Fruit fly (Drosophila melanogaster) ovary, adult (tissue): Measurements from ENCODE around the gene Nmdmc.

ENCODE experiments used
- CG17801 ChIP-seq: fragments of 200-800 bp; optimal IDR thresholded peaks from 2 replicates; lab custom pipeline; 2019; ENCODE audit warnings: missing biosample characterization, mild to moderate bottlenecking, missing genetic modification characterization, moderate library complexity; ENCODE audit not compliant: partially characterized antibody

Nmdmc gene

DNA sequence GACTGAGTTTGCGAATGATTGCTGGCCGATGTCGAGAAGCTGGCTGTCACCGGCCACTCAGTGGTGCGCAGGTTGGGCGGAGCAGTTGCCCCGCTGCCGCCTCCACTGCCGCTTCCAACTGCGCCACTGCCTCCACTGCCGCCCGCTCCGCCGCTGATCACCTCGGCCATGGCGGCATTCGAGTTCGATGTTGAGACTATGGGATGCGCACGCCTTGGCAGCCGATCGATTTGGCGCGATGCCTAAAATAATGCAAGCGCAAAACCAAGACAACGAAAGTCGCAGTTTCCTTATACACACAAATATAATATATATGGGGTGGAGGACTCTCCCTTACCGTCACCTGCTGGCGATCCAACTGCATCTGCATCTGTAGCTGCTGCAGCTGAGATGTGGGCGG lies 38.6 kb downstream of the Nmdmc start:
- TF ChIP-seq CG17801 (GFP tag; lab: Kevin White, UChicago), result no peak

DNA sequence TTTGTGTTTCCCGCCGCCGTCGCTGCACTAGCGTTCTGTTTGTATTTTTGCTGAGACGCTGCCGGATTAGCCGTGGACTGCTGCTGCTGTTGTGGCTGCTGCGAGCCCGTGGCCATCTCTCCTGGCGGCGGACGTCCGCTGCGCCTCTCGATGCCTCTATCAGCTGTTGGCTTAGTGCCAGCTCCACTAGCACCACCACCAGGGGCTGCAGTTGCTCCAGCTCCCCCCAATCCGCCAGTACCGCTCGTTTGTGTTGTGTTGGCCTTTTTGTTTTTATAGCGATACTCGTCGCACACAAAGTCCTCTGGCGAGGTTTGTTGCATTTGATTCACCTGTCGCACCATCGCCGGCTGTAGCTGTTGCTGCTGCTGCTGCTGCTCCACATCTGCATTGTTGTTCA lies 39.7 kb downstream of the Nmdmc start:
- TF ChIP-seq CG17801 (GFP tag; lab: Kevin White, UChicago), result no peak

DNA sequence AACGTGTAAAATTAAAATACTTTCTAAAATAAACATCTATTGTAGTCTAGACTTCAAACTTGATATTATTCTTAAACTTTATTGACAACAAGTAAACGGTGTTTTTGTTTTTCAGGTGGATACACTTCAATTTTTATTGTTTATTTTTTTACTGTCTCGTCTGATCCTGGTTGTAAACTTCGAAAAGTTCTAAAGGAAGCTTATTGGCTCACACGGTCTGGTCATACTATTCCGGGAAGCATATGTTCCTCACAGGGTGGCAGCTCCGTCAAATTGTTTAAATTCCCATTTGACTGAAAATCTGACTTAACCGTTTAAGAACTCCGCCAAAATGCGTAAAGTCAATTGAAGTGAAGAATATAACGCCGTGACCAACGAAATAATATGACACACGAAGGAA lies 42.2 kb downstream of the Nmdmc start, which contains the start of gene CG11983:
TSS of gene CG11983 (plus strand) at position 120 of the 400 bp plus-strand sequence.
- peak; percentile 2 for TF ChIP-seq CG17801 (GFP tag; lab: Kevin White, UChicago)

DNA sequence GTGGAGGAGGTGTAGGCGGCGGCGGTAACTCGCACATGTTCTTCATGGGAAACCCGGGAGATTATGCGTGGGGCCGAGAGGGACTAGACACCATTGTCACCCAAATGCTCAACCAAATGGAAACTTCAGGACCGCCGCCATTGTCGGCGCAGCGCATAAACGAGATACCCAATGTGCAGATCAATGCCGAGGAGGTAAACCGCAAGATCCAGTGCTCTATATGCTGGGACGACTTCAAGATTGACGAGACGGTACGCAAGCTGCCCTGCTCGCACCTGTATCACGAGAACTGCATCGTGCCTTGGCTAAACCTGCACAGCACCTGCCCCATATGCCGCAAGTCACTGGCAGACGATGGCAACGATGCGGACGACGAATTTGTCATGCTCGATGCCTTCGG lies 43.1 kb downstream of the Nmdmc start:
- no peak for TF ChIP-seq CG17801 (GFP tag; lab: Kevin White, UChicago)

- no peak for TF ChIP-seq CG17801 (GFP tag; lab: Kevin White, UChicago)
Observed at dm6 chr3R:9006129-9006528, 44.2 kb downstream of the Nmdmc start, which contains the start of the genes Prosbeta3 and Iru. Prosbeta3 (minus strand) TSS chr3R:9006226. Iru (plus strand) TSS chr3R:9006456.

- no peak for TF ChIP-seq CG17801 (GFP tag; lab: Kevin White, UChicago)
Observed at dm6 chr3R:9003600-9004223, 46.6 kb downstream of the Nmdmc start, which contains the start of the genes CG31100 and CG11980. CG31100 (minus strand) TSS chr3R:9003650. CG11980 (plus strand) TSS chr3R:9004017.

DNA sequence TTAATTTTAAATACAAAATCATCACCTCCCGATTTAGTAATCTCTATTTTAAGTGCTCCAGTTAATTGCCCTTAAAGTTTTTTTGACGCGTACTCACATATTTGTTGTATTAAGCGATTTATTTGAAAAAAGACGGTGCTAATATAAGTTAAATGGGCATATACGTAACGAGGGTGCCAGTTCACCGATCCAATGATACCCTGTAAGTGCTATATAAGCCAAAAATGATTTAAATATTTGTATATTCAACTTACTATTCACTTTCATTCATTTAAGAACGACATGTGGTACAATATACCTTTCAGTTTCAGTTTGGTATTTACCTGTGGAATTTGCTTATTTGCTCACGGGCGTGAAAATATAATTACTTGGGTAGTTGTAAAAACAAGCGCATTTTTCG lies 47.8 kb downstream of the Nmdmc start:
- TF ChIP-seq CG17801 (GFP tag; lab: Kevin White, UChicago), result no peak

dm6 chr3R:9001720-9002240 lies 48.6 kb downstream of the Nmdmc start:
- no peak for TF ChIP-seq CG17801 (GFP tag; lab: Kevin White, UChicago)

- TF ChIP-seq CG17801 (GFP tag; lab: Kevin White, UChicago), result no peak
Observed at dm6 chr3R:8998243-8998642, 52.1 kb downstream of the Nmdmc start.

- TF ChIP-seq CG17801 (GFP tag; lab: Kevin White, UChicago), result no peak
Observed at dm6 chr3R:8997397-8997796, 53.0 kb downstream of the Nmdmc start, which contains the start of gene CG11977. CG11977 (plus strand) TSS chr3R:8997697.

DNA sequence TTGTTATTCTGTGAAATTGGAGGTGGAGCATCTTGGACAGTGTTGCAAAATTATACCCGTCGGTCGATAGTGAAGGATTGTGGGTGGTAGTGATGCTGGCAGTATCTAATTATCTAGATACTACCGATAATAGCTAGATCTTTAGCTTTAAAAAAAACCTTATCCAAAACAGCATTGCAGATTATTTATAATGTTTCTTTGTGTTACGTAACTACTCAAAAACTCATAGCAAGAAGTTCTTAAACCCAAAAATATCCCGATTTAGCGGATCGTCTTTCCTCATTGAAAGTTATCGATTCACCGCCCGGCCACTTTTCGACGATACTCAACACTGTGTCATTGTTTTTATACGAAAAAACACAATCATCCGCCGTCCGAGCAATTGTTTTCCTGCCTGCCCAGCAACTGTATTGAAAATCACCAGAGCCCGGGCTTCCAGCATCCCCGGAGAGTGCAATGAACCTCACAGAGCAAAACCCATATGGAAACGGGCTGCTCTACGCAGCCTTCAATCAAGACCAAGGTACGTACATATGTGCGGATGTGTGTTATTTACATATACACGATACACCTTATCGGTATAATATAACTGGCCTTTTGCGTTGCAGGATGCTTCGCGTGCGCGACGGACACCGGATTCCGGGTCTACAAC lies 57.3 kb downstream of the Nmdmc start, which contains the start of gene CG11975:
TSS of gene CG11975 (plus strand) at position 326 of the 652 bp plus-strand sequence.
- TF ChIP-seq CG17801 (GFP tag; lab: Kevin White, UChicago), result peak; percentile 75
